Fruit fly (Drosophila melanogaster): Measurements from ENCODE around the gene elm.

The elm gene

DNA sequence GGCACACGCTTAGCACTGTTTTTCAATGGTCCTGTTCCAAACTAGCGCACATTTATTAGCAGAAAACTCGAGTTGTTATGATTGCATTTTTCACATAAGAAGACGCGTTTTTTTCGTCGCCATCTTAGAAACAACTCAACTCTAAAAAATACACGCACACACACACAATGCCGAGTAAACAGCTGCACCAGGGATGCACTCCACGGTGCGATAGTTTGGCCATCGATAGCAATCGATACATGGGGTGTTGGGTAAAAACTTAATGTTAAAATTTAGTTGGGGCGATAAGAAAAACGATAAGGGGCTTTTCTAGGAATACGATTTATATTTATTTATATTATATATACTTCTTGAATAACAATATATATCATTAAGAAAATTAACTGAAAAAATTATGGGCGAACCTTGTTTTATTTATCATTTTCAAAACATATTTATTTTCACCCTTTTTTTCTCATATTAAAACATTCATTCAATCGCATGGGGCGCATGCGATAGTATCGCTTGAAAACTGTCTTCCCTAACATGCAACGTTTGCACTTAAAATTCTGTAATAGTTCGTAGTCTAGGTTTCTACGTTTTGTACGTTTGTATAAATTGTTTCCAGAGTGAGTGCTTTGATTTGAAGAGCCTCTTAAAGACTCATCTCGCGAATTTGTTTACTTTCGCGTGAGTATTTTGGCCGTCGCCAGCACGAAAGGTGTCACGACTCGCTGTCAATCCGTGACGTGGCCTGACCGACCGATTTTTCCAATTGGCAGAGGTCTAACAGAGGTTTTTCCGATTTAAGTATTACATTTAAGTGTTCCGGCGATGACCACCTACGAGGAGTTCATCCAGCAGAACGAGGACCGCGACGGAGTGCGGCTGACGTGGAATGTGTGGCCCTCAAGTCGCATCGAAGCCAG, 5.8 kb downstream of the elm start, which contains the start of the genes MTA1-like and Sec23 (continued):
- TF ChIP-seq CG7368 (GFP tag; optimal IDR thresholded peaks at IDR 0.05) (no peak), CG6276 (GFP tag; optimal IDR thresholded peaks at IDR 0.05) (no peak), CG31627 (GFP tag; optimal IDR thresholded peaks at IDR 0.05) (peak; percentile 65), topi (GFP tag; optimal IDR thresholded peaks at IDR 0.05) (peak; percentile 40), Met (GFP tag; optimal IDR thresholded peaks at IDR 0.05) (peak; percentile 44), Eip93F (GFP tag; optimal IDR thresholded peaks at IDR 0.05) (no peak), Eip75B (GFP tag; optimal IDR thresholded peaks at IDR 0.05) (no peak), CG8632 (GFP tag; optimal IDR thresholded peaks at IDR 0.05) (peak; percentile 61), CG3919 (GFP tag; optimal IDR thresholded peaks at IDR 0.05) (peak; percentile 49), Ets96B (tag; optimal IDR thresholded peaks at IDR 0.05) (peak; percentile 44), eg (GFP tag; IDR thresholded peaks at IDR 0.05) (0 out of 3 replicates have a peak, but pooled peaks have one; percentile 38), Smox (GFP tag; optimal IDR thresholded peaks at IDR 0.05) (peak; percentile 45), acj6 (GFP tag; optimal IDR thresholded peaks at IDR 0.05) (peak; percentile 80), CG6854 (GFP tag; optimal IDR thresholded peaks at IDR 0.05) (peak; percentile 12), OdsH (GFP tag; optimal IDR thresholded peaks at IDR 0.05) (peak; percentile 76), pdm3 (GFP tag; optimal IDR thresholded peaks at IDR 0.05) (peak; percentile 44), CG10631 (GFP tag; optimal IDR thresholded peaks at IDR 0.05) (peak; percentile 77), CG11762 (GFP tag; optimal IDR thresholded peaks at IDR 0.05; ENCODE audit: insufficient read depth) (peak; percentile 29), CG9139 (GFP tag; optimal IDR thresholded peaks at IDR 0.05) (no peak), dac (GFP tag; optimal IDR thresholded peaks at IDR 0.05) (no peak), CG6163 (GFP tag; IDR thresholded peaks at IDR 0.05) (peak; percentile 31; the same call in 1 of the 3 replicates), esn (GFP tag; optimal IDR thresholded peaks at IDR 0.05) (peak; percentile 73), Hr4 (GFP tag; optimal IDR thresholded peaks at IDR 0.05) (peak; percentile 61), Sox14 (GFP tag; optimal IDR thresholded peaks at IDR 0.05) (no peak), net (GFP tag; optimal IDR thresholded peaks at IDR 0.05) (peak; percentile 34)

DNA sequence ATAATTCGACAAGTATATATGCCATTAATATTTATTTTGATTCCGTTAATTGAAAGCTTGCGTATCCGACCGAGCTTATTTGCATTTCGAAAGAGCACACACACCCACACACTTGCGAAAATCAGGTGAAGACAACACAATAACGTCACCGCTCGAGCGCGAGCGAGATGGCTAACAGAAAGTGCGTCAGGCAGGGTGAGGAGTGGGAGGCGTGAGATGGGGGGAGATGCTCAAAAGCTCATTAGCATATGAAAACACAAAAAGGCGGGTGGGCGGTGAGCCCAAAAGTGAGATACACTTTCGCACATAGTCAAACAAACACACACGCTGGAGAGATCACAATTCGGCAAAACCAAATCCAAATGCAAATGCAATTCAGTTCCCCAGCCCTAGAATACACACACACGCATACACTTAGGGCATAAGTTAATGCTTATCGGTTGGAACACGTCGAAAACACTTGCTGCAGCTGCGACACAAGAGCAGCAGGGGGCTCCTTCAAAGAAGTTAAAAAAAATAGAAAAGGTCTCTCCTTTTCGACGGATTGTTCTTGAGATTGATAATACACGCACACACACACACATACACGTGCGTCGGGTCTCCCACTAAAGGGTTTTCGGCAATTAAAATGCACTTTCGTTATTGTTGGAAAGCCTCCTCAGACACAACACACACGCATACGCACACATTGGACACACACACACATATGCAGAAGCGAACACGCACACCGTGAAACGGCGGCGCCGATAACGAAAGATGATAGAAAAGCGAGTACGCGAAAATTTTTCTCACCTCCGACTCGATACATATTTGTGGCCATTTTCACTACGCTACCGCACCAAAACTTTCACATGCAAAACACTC, 6.7 kb downstream of the elm start:
- no peak for TF ChIP-seq CG32006 (GFP tag; optimal IDR thresholded peaks at IDR 0.05)
- TF ChIP-seq CG6276 (GFP tag; optimal IDR thresholded peaks at IDR 0.05) = no peak
- TF ChIP-seq CG1621 (tag; optimal IDR thresholded peaks at IDR 0.05) = no peak
- peak; percentile 7 for TF ChIP-seq cyc (GFP tag; optimal IDR thresholded peaks at IDR 0.05)
- TF ChIP-seq CG34406 (GFP tag; optimal IDR thresholded peaks at IDR 0.05) = peak; percentile 22
- peak; percentile 60 for TF ChIP-seq Eip93F (GFP tag; optimal IDR thresholded peaks at IDR 0.05)
- TF ChIP-seq CG11294 (GFP tag; IDR thresholded peaks at IDR 0.05) = no peak
- 0 out of 3 replicates have a peak, but pooled peaks have one; percentile 38 for TF ChIP-seq CG6163 (GFP tag; IDR thresholded peaks at IDR 0.05)
- peak; percentile 10; the same call in 1 of the 2 replicates for TF ChIP-seq CG15336 (GFP tag; IDR thresholded peaks at IDR 0.05)
- TF ChIP-seq CG31627 (GFP tag; optimal IDR thresholded peaks at IDR 0.05) = peak; percentile 24
- peak; percentile 17 for TF ChIP-seq CG3032 (tag; optimal IDR thresholded peaks at IDR 0.05)
- peak; percentile 22 for TF ChIP-seq vri (GFP tag; optimal IDR thresholded peaks at IDR 0.05)
- TF ChIP-seq Gug (GFP tag; IDR thresholded peaks at IDR 0.05) = 0 out of 2 replicates have a peak, but pooled peaks have one; percentile 11
- peak; percentile 28 for TF ChIP-seq esn (GFP tag; optimal IDR thresholded peaks at IDR 0.05)
- TF ChIP-seq fkh (GFP tag; optimal IDR thresholded peaks at IDR 0.05) = peak; percentile 41
- TF ChIP-seq svp (GFP tag) = peak; percentile 88
- peak; percentile 18 for TF ChIP-seq Sox14 (GFP tag; optimal IDR thresholded peaks at IDR 0.05)
- TF ChIP-seq Eip78C (GFP tag) = peak; percentile 83
- peak; percentile 5 for TF ChIP-seq CG6792 (GFP tag; optimal IDR thresholded peaks at IDR 0.05)
